Fruit fly (Drosophila melanogaster) whole organism, adult: Measurements from ENCODE around the gene Cox11.
A peak's percentile ranks its signal among the peaks of the same experiment; 100 is the strongest.

Experiments
- CG11617 ChIP-seq: fragments of 200-800 bp; sonication (Bioruptor generic); optimal IDR thresholded peaks from 2 replicates; lab custom pipeline; 2017; ENCODE audit warnings: mild to moderate bottlenecking, missing biosample characterization, missing genetic modification reagents, missing genetic modification characterization
- CG12768 ChIP-seq: fragments of 200-800 bp; sonication (Bioruptor generic); optimal IDR thresholded peaks from 2 replicates; lab custom pipeline; 2017; ENCODE audit warnings: missing biosample characterization, missing genetic modification characterization, mild to moderate bottlenecking, moderate library complexity, missing genetic modification reagents
- CG14711 ChIP-seq: fragments of 200-800 bp; sonication (Bioruptor generic); optimal IDR thresholded peaks from 2 replicates; lab custom pipeline; 2018; ENCODE audit warnings: missing biosample characterization, mild to moderate bottlenecking, missing genetic modification characterization, moderate library complexity
- CG1620 ChIP-seq: fragments of 200-800 bp; sonication (Bioruptor generic); optimal IDR thresholded peaks from 2 replicates; lab custom pipeline; 2016; ENCODE audit warnings: missing biosample characterization, missing genetic modification characterization
- CG33017 ChIP-seq: fragments of 200-800 bp; sonication (Bioruptor generic); optimal IDR thresholded peaks from 2 replicates; lab custom pipeline; 2018; ENCODE audit warnings: missing biosample characterization, mild to moderate bottlenecking, missing genetic modification characterization, moderate library complexity
- CG5204 ChIP-seq: fragments of 200-800 bp; sonication (Bioruptor generic); optimal IDR thresholded peaks from 2 replicates; lab custom pipeline; 2016; ENCODE audit warnings: missing biosample characterization, missing genetic modification characterization
- CG7045 ChIP-seq: fragments of 200-800 bp; sonication (Bioruptor generic); optimal IDR thresholded peaks from 2 replicates; lab custom pipeline; 2017; ENCODE audit warnings: missing biosample characterization, mild to moderate bottlenecking, missing genetic modification characterization
- CG7101 ChIP-seq: fragments of 200-800 bp; sonication (Bioruptor generic); optimal IDR thresholded peaks from 2 replicates; lab custom pipeline; 2018; ENCODE audit warnings: missing biosample characterization, mild to moderate bottlenecking, missing genetic modification characterization, moderate library complexity
- Clk ChIP-seq: fragments of 200-800 bp; sonication (Bioruptor generic); optimal IDR thresholded peaks from 2 replicates; lab custom pipeline; 2017; ENCODE audit warnings: missing biosample characterization, missing genetic modification characterization
- Crg-1 ChIP-seq: fragments of 200-800 bp; sonication (Bioruptor generic); optimal IDR thresholded peaks from 2 replicates; lab custom pipeline; 2016; ENCODE audit warnings: missing biosample characterization, missing genetic modification characterization
- Hr96 ChIP-seq: fragments of 200-800 bp; sonication (Bioruptor generic); optimal IDR thresholded peaks from 2 replicates; lab custom pipeline; 2016; ENCODE audit warnings: missing biosample characterization, missing genetic modification characterization
- Mnt ChIP-seq: fragments of 200-800 bp; sonication (Bioruptor generic); optimal IDR thresholded peaks from 2 replicates; lab custom pipeline; 2016; ENCODE audit warnings: missing biosample characterization, mild to moderate bottlenecking, missing genetic modification characterization
- bab1 ChIP-seq: fragments of 200-800 bp; sonication (Bioruptor generic); optimal IDR thresholded peaks from 3 replicates; lab custom pipeline; 2019; ENCODE audit warnings: missing biosample characterization, mild to moderate bottlenecking, missing genetic modification characterization, moderate library complexity
- cic ChIP-seq: fragments of 200-800 bp; sonication (Bioruptor generic); optimal IDR thresholded peaks from 2 replicates; lab custom pipeline; 2017; ENCODE audit warnings: missing biosample characterization, mild to moderate bottlenecking, missing genetic modification characterization, moderate library complexity
- cnc ChIP-seq, 2 experiments: fragments of >200 bp; optimal IDR thresholded peaks; 2 replicates each; lab custom pipeline; 2017
- kay ChIP-seq: fragments of 200-800 bp; sonication (Bioruptor generic); peaks from one replicate; lab custom pipeline; 2016; ENCODE audit warnings: missing biosample characterization, missing genetic modification characterization, borderline replicate concordance
- ovo ChIP-seq: fragments of 200-800 bp; sonication (Bioruptor generic); optimal IDR thresholded peaks from 2 replicates; lab custom pipeline; 2016; ENCODE audit warnings: missing biosample characterization, missing genetic modification characterization
- pad ChIP-seq: fragments of 200-800 bp; sonication (Bioruptor generic); optimal IDR thresholded peaks from 3 replicates; lab custom pipeline; 2017; ENCODE audit warnings: missing biosample characterization, missing genetic modification characterization, mild to moderate bottlenecking, moderate library complexity, missing genetic modification reagents
- tj ChIP-seq: fragments of 200-800 bp; sonication (Bioruptor generic); optimal IDR thresholded peaks from 3 replicates; lab custom pipeline; 2017; ENCODE audit warnings: missing biosample characterization, mild to moderate bottlenecking, missing genetic modification characterization, moderate library complexity
- toe ChIP-seq: fragments of 200-800 bp; sonication (Bioruptor generic); optimal IDR thresholded peaks from 2 replicates; lab custom pipeline; 2016; ENCODE audit warnings: missing biosample characterization, missing genetic modification characterization

Gene Cox11

dm6 chr2L:5505130-5505529 is 21.6 kb upstream of the Cox11 start:
- TF ChIP-seq kay (GFP tag; lab: Kevin White, UChicago) (no peak), Hr96 (no peak), CG7101 (tag; lab: Kevin White, UChicago) (no peak), bab1 (no peak), cic (no peak), tj (GFP tag; lab: Kevin White, UChicago) (no peak), CG33017 (tag; lab: Kevin White, UChicago) (no peak), CG5204 (no peak), Mnt (no peak), CG7045 (GFP tag; lab: Kevin White, UChicago) (no peak), CG14711 (tag; lab: Kevin White, UChicago) (no peak), ovo (GFP tag; lab: Kevin White, UChicago) (no peak), CG1620 (no peak), Clk (no peak), Crg-1 (no peak), CG12768 (GFP tag; lab: Kevin White, UChicago) (no peak), CG11617 (GFP tag; lab: Kevin White, UChicago) (no peak)

- TF ChIP-seq CG1620 (no peak), Hr96 (no peak), CG12768 (GFP tag; lab: Kevin White, UChicago) (no peak), Clk (no peak), CG5204 (no peak), Crg-1 (no peak), CG11617 (GFP tag; lab: Kevin White, UChicago) (no peak), toe (no peak), CG7045 (GFP tag; lab: Kevin White, UChicago) (no peak)
Measured at dm6 chr2L:5507082-5507481, 19.7 kb upstream of the Cox11 start.

- no peak for TF ChIP-seq pad
- TF ChIP-seq kay (GFP tag; lab: Kevin White, UChicago) = no peak
- TF ChIP-seq CG7101 (tag; lab: Kevin White, UChicago) = no peak
- no peak for TF ChIP-seq Mnt
- TF ChIP-seq bab1 = no peak
- no peak for TF ChIP-seq cnc (optimal IDR thresholded peaks at IDR 0.05; lab: Kevin White, UChicago)
- TF ChIP-seq CG33017 (tag; lab: Kevin White, UChicago) = no peak
- TF ChIP-seq Crg-1 = no peak
- no peak for TF ChIP-seq Hr96
- no peak for TF ChIP-seq CG11617 (GFP tag; lab: Kevin White, UChicago)
- TF ChIP-seq CG1620 = no peak
- TF ChIP-seq CG14711 (tag; lab: Kevin White, UChicago) = no peak
- TF ChIP-seq tj (GFP tag; lab: Kevin White, UChicago) = no peak
Measured at dm6 chr2L:5507823-5508438, 18.8 kb upstream of the Cox11 start.

- no peak for TF ChIP-seq kay (GFP tag; lab: Kevin White, UChicago)
- TF ChIP-seq tj (GFP tag; lab: Kevin White, UChicago) = no peak
- no peak for TF ChIP-seq CG7101 (tag; lab: Kevin White, UChicago)
- no peak for TF ChIP-seq CG33017 (tag; lab: Kevin White, UChicago)
- no peak for TF ChIP-seq toe
- TF ChIP-seq CG11617 (GFP tag; lab: Kevin White, UChicago) = no peak
- TF ChIP-seq CG5204 = no peak
- TF ChIP-seq CG14711 (tag; lab: Kevin White, UChicago) = no peak
Measured at dm6 chr2L:5514946-5515345, 11.8 kb upstream of the Cox11 start.

dm6 chr2L:5517393-5517792 is 9.4 kb upstream of the Cox11 start, which contains the start of gene CG14020:
CG14020 (plus strand) TSS chr2L:5517737.
- TF ChIP-seq pad (no peak), CG7045 (GFP tag; lab: Kevin White, UChicago) (no peak), tj (GFP tag; lab: Kevin White, UChicago) (no peak), Clk (no peak), CG11617 (GFP tag; lab: Kevin White, UChicago) (no peak), cic (no peak), kay (GFP tag; lab: Kevin White, UChicago) (no peak)

dm6 chr2L:5519846-5520384 is 6.8 kb upstream of the Cox11 start, which contains the start of the genes CG7382 and cl:
CG7382 (minus strand) TSS chr2L:5519896.
cl (plus strand) TSS chr2L:5520135.
- no peak for TF ChIP-seq Crg-1
- no peak for TF ChIP-seq Clk
- TF ChIP-seq CG33017 (tag; lab: Kevin White, UChicago) = no peak
- TF ChIP-seq Mnt = no peak
- no peak for TF ChIP-seq kay (GFP tag; lab: Kevin White, UChicago)
- no peak for TF ChIP-seq bab1
- TF ChIP-seq CG1620 = no peak
- TF ChIP-seq cic = peak; percentile 15
- TF ChIP-seq CG14711 (tag; lab: Kevin White, UChicago) = peak; percentile 92
- peak; percentile 21 for TF ChIP-seq CG7101 (tag; lab: Kevin White, UChicago)
- peak; percentile 69 for TF ChIP-seq toe
- TF ChIP-seq pad = peak; percentile 99
- peak; percentile 82 for TF ChIP-seq tj (GFP tag; lab: Kevin White, UChicago)
- no peak for TF ChIP-seq CG5204
- TF ChIP-seq Hr96 = no peak
- peak; percentile 36 for TF ChIP-seq CG7045 (GFP tag; lab: Kevin White, UChicago)
- peak; percentile 24 for TF ChIP-seq CG11617 (GFP tag; lab: Kevin White, UChicago)
- no peak for TF ChIP-seq cnc (optimal IDR thresholded peaks at IDR 0.05; lab: Kevin White, UChicago)
- peak; percentile 53 for TF ChIP-seq ovo (GFP tag; lab: Kevin White, UChicago)
- no peak for TF ChIP-seq CG12768 (GFP tag; lab: Kevin White, UChicago)

dm6 chr2L:5520757-5521156 is 6.0 kb upstream of the Cox11 start:
- TF ChIP-seq bab1 (no peak), cnc (optimal IDR thresholded peaks at IDR 0.05; lab: Kevin White, UChicago) (no peak), CG5204 (no peak), tj (GFP tag; lab: Kevin White, UChicago) (no peak)
